Fruit fly (Drosophila melanogaster) whole organism, wandering third instar larva: ENCODE measurements around the gene mRpS24.

Experiments
- Abd-B ChIP-seq: fragments of >200 bp; optimal IDR thresholded peaks from 2 replicates; lab custom pipeline; 2017; ENCODE audit warnings: missing biosample characterization, missing genetic modification characterization
- CG32264 ChIP-seq: fragments of 200-800 bp; sonication (Bioruptor generic); optimal IDR thresholded peaks from 2 replicates; lab custom pipeline; 2016; ENCODE audit warnings: missing biosample characterization, missing genetic modification characterization
- CG9705 ChIP-seq: fragments of 200-800 bp; sonication (Bioruptor generic); optimal IDR thresholded peaks from 2 replicates; lab custom pipeline; 2018; ENCODE audit warnings: missing biosample characterization, mild to moderate bottlenecking, missing genetic modification characterization
- CrebA ChIP-seq: fragments of 200-800 bp; sonication (Bioruptor generic); optimal IDR thresholded peaks from 2 replicates; lab custom pipeline; 2016; ENCODE audit warnings: missing biosample characterization, mild to moderate bottlenecking, missing genetic modification characterization, borderline replicate concordance
- Dfd ChIP-seq: fragments of >200 bp; optimal IDR thresholded peaks from 2 replicates; lab custom pipeline; 2017; ENCODE audit warnings: missing biosample characterization, missing genetic modification characterization
- Dif ChIP-seq: fragments of 200-275, 200-300 bp; sonication (Bioruptor generic); optimal IDR thresholded peaks from 2 replicates; lab custom pipeline; 2018; ENCODE audit warnings: missing biosample characterization, missing genetic modification characterization; ENCODE audit not compliant: partially characterized antibody
- GATAd ChIP-seq: sonication (Bioruptor generic); optimal IDR thresholded peaks from 2 replicates; lab custom pipeline; 2016; ENCODE audit warnings: missing biosample characterization, missing genetic modification characterization
- HLH106 ChIP-seq: fragments of 200-800 bp; optimal IDR thresholded peaks from 3 replicates; lab custom pipeline; 2019; ENCODE audit warnings: missing biosample characterization, mild to moderate bottlenecking, missing genetic modification characterization, moderate library complexity
- Hnf4 ChIP-seq: fragments of 200-800 bp; sonication (Bioruptor generic); optimal IDR thresholded peaks from 2 replicates; lab custom pipeline; 2016; ENCODE audit warnings: missing biosample characterization, mild to moderate bottlenecking, missing genetic modification characterization
- Hr78 ChIP-seq: fragments of >200 bp; optimal IDR thresholded peaks from 2 replicates; lab custom pipeline; 2017; ENCODE audit warnings: missing biosample characterization, missing genetic modification characterization
- Hr83 ChIP-seq: fragments of 200-300 bp; sonication (Bioruptor generic); optimal IDR thresholded peaks from 2 replicates; lab custom pipeline; 2016; ENCODE audit warnings: missing biosample characterization, mild to moderate bottlenecking, missing genetic modification characterization, moderate library complexity; ENCODE audit not compliant: poor library complexity, severe bottlenecking
- Jra ChIP-seq: sonication (Bioruptor generic); optimal IDR thresholded peaks from 2 replicates; lab custom pipeline; 2016; ENCODE audit warnings: missing biosample characterization, missing genetic modification characterization
- Mio ChIP-seq: sonication (Bioruptor generic); optimal IDR thresholded peaks from 2 replicates; lab custom pipeline; 2016; ENCODE audit warnings: missing biosample characterization, missing genetic modification characterization
- Myc ChIP-seq: fragments of >200 bp; optimal IDR thresholded peaks from 2 replicates; lab custom pipeline; 2017
- N ChIP-seq: fragments of >200 bp; optimal IDR thresholded peaks from 2 replicates; lab custom pipeline; 2018; ENCODE audit warnings: missing biosample characterization, missing external identifiers, missing genetic modification characterization
- OdsH ChIP-seq: fragments of 200-800 bp; sonication (Bioruptor generic); optimal IDR thresholded peaks from 2 replicates; lab custom pipeline; 2016; ENCODE audit warnings: missing biosample characterization, mild to moderate bottlenecking, missing genetic modification characterization
- Rel ChIP-seq, 2 experiments: fragments of 200-800 bp; sonication (Bioruptor generic) in 1 of 2; optimal IDR thresholded peaks; 2 replicates in 1 of 2; 3 replicates in 1 of 2; lab custom pipeline; 2016 to 2019; ENCODE audit warnings: mild to moderate bottlenecking in 2 of 2, missing biosample characterization in 2 of 2, missing genetic modification characterization in 2 of 2, moderate library complexity in 1 of 2
- Sp1 ChIP-seq: fragments of 200-800 bp; sonication (Bioruptor generic); optimal IDR thresholded peaks from 3 replicates; lab custom pipeline; 2019; ENCODE audit warnings: missing biosample characterization, mild to moderate bottlenecking, missing genetic modification characterization, moderate library complexity
- Vsx2 ChIP-seq: fragments of 200-300, 225-300 bp; sonication (Bioruptor generic); optimal IDR thresholded peaks from 2 replicates; lab custom pipeline; 2018; ENCODE audit warnings: missing biosample characterization, missing genetic modification characterization; ENCODE audit not compliant: partially characterized antibody
- br ChIP-seq: fragments of 200-800 bp; sonication (Bioruptor generic); optimal IDR thresholded peaks from 2 replicates; lab custom pipeline; 2016; ENCODE audit warnings: missing biosample characterization, missing genetic modification characterization
- brk ChIP-seq: fragments of 200-800 bp; sonication (Bioruptor generic); optimal IDR thresholded peaks from 2 replicates; lab custom pipeline; 2016; ENCODE audit warnings: missing biosample characterization, mild to moderate bottlenecking, missing genetic modification characterization
- dl ChIP-seq, 2 experiments: fragments of 175-275, 200-275 bp in 1 of 2; fragments of 200-275 bp in 1 of 2; sonication (Bioruptor generic); optimal IDR thresholded peaks; lab custom pipeline; 2018; ENCODE audit warnings: mild to moderate bottlenecking in 2 of 2, missing biosample characterization in 2 of 2, missing genetic modification characterization in 2 of 2, moderate library complexity in 2 of 2; ENCODE audit not compliant: partially characterized antibody in 2 of 2, insufficient read depth in 1 of 2
- dmrt93B ChIP-seq: fragments of 200-800 bp; sonication (Bioruptor generic); optimal IDR thresholded peaks from 2 replicates; lab custom pipeline; 2018; ENCODE audit warnings: missing biosample characterization, mild to moderate bottlenecking, missing genetic modification characterization
- dsf ChIP-seq: sonication (Bioruptor generic); optimal IDR thresholded peaks from 2 replicates; lab custom pipeline; 2016; ENCODE audit warnings: missing biosample characterization, missing genetic modification characterization, borderline replicate concordance
- ey ChIP-seq: fragments of 200-800 bp; sonication (Bioruptor generic); optimal IDR thresholded peaks from 2 replicates; lab custom pipeline; 2016; ENCODE audit warnings: missing biosample characterization, missing genetic modification characterization
- foxo ChIP-seq, 2 experiments: fragments of 200-800 bp; sonication (Bioruptor generic); optimal IDR thresholded peaks; 2 replicates in 1 of 2; 3 replicates in 1 of 2; lab custom pipeline; 2016 to 2017; ENCODE audit warnings: missing biosample characterization in 2 of 2, missing genetic modification characterization in 2 of 2
- fru ChIP-seq: fragments of 200-800 bp; sonication (Bioruptor generic); optimal IDR thresholded peaks from 3 replicates; lab custom pipeline; 2016; ENCODE audit warnings: missing biosample characterization, mild to moderate bottlenecking, missing genetic modification characterization
- h ChIP-seq: fragments of 200-800 bp; sonication (Bioruptor generic); optimal IDR thresholded peaks from 3 replicates; lab custom pipeline; 2016; ENCODE audit warnings: missing biosample characterization, mild to moderate bottlenecking, missing genetic modification characterization
- jim ChIP-seq: fragments of 175-275, 200-325 bp; sonication (Bioruptor generic); optimal IDR thresholded peaks from 2 replicates; lab custom pipeline; 2016; ENCODE audit warnings: missing biosample characterization, mild to moderate bottlenecking, missing genetic modification characterization
- lola ChIP-seq: fragments of >200 bp; optimal IDR thresholded peaks from 2 replicates; lab custom pipeline; 2017; ENCODE audit warnings: missing biosample characterization, missing genetic modification characterization
- pan ChIP-seq: fragments of >200 bp; optimal IDR thresholded peaks from 2 replicates; lab custom pipeline; 2017
- psq ChIP-seq: fragments of 200-800 bp; sonication (Bioruptor generic); optimal IDR thresholded peaks from 3 replicates; lab custom pipeline; 2017; ENCODE audit warnings: missing biosample characterization, mild to moderate bottlenecking, missing genetic modification characterization, moderate library complexity
- rgr ChIP-seq: fragments of 200-800 bp; sonication (Bioruptor generic); optimal IDR thresholded peaks from 3 replicates; lab custom pipeline; 2016; ENCODE audit warnings: missing biosample characterization, mild to moderate bottlenecking, missing genetic modification characterization
- sage ChIP-seq: fragments of 200-800 bp; sonication (Bioruptor generic); optimal IDR thresholded peaks from 2 replicates; lab custom pipeline; 2016; ENCODE audit warnings: missing biosample characterization, mild to moderate bottlenecking, missing genetic modification characterization
- sv ChIP-seq: fragments of 200-800 bp; sonication (Bioruptor generic); optimal IDR thresholded peaks from 3 replicates; lab custom pipeline; 2016; ENCODE audit warnings: missing biosample characterization, missing genetic modification characterization
- tai ChIP-seq: sonication (Bioruptor generic); optimal IDR thresholded peaks from 2 replicates; lab custom pipeline; 2016; ENCODE audit warnings: missing biosample characterization, missing genetic modification characterization
- usp ChIP-seq: fragments of >200 bp; optimal IDR thresholded peaks from 2 replicates; lab custom pipeline; 2017; ENCODE audit warnings: missing biosample characterization, missing genetic modification characterization
- woc ChIP-seq: sonication (Bioruptor generic); optimal IDR thresholded peaks from 2 replicates; lab custom pipeline; 2016; ENCODE audit warnings: missing biosample characterization, mild to moderate bottlenecking, missing genetic modification characterization

The mRpS24 gene

dm6 chr3R:24161173-24161811 lies 2.1 kb downstream of the mRpS24 start, which contains the start of the genes Myo95E and TBC1d7:
Gene Myo95E, minus strand, starts transcription at chr3R:24161498.
Gene TBC1d7, plus strand, starts transcription at chr3R:24161727.
- TF ChIP-seq Mio (GFP tag; lab: Kevin White, UChicago) (no peak), Rel (GFP tag; optimal IDR thresholded peaks at IDR 0.05; lab: Kevin White, UChicago) (no peak), Rel (tag; optimal IDR thresholded peaks at IDR 0.05; lab: Kevin White, UChicago) (peak; percentile 71), Hnf4 (GFP tag; lab: Kevin White, UChicago) (peak; percentile 80), Jra (GFP tag; lab: Kevin White, UChicago) (peak; percentile 47), ey (GFP tag; lab: Kevin White, UChicago) (peak; percentile 58), psq (peak; percentile 82), Vsx2 (no peak), Myc (lab: Kevin White, UChicago) (no peak), sv (GFP tag; lab: Kevin White, UChicago) (peak; percentile 48), rgr (peak; percentile 89), woc (GFP tag; lab: Kevin White, UChicago) (peak; percentile 74), dmrt93B (GFP tag; lab: Kevin White, UChicago) (peak; percentile 91), HLH106 (peak; percentile 96), CG32264 (GFP tag; lab: Kevin White, UChicago) (peak; percentile 46), Sp1 (GFP tag; lab: Kevin White, UChicago) (peak; percentile 90), foxo (GFP tag; optimal IDR thresholded peaks at IDR 0.05; lab: Kevin White, UChicago) (peak in 1 of 2 experiments; percentile 90), OdsH (GFP tag; lab: Kevin White, UChicago) (peak; percentile 83), tai (GFP tag; lab: Kevin White, UChicago) (no peak), Hr83 (GFP tag; lab: Kevin White, UChicago) (no peak), CG9705 (peak; percentile 85), dsf (GFP tag; lab: Kevin White, UChicago) (peak; percentile 39), Hr78 (GFP tag; lab: Kevin White, UChicago) (no peak)
- TF ChIP-seq, all 38 proteins: peak for 16

- peak; percentile 65 for TF ChIP-seq sage (GFP tag; lab: Kevin White, UChicago)
- TF ChIP-seq N (GFP tag; lab: Kevin White, UChicago) = no peak
- peak; percentile 98 for TF ChIP-seq dmrt93B (GFP tag; lab: Kevin White, UChicago)
- no peak for TF ChIP-seq pan (lab: Kevin White, UChicago)
- no peak for TF ChIP-seq Abd-B (GFP tag; lab: Kevin White, UChicago)
- TF ChIP-seq rgr = peak; percentile 95
- TF ChIP-seq GATAd = no peak
- peak; percentile 99 for TF ChIP-seq Sp1 (GFP tag; lab: Kevin White, UChicago)
- no peak for TF ChIP-seq CrebA (GFP tag; lab: Kevin White, UChicago)
- peak; percentile 97 for TF ChIP-seq psq
- no peak for TF ChIP-seq lola
- TF ChIP-seq CG32264 (GFP tag; lab: Kevin White, UChicago) = peak; percentile 20
- TF ChIP-seq Dif (GFP tag; lab: Kevin White, UChicago) = no peak
- TF ChIP-seq Hr78 (GFP tag; lab: Kevin White, UChicago) = no peak
- no peak for TF ChIP-seq dl (GFP tag; optimal IDR thresholded peaks at IDR 0.05; lab: Kevin White, UChicago; ENCODE audit: insufficient read depth in 1 of 2, partially characterized antibody in 2 of 2)
- no peak for TF ChIP-seq usp (GFP tag; lab: Kevin White, UChicago)
- TF ChIP-seq sv (GFP tag; lab: Kevin White, UChicago) = peak; percentile 56
- no peak for TF ChIP-seq Vsx2
- peak; percentile 99 for TF ChIP-seq HLH106
- peak; percentile 55 for TF ChIP-seq Myc (lab: Kevin White, UChicago)
- TF ChIP-seq brk = no peak
- peak; percentile 55 for TF ChIP-seq woc (GFP tag; lab: Kevin White, UChicago)
- TF ChIP-seq h (GFP tag; lab: Kevin White, UChicago) = peak; percentile 86
- peak; percentile 62 for TF ChIP-seq Hnf4 (GFP tag; lab: Kevin White, UChicago)
- TF ChIP-seq dsf (GFP tag; lab: Kevin White, UChicago) = peak; percentile 66
- no peak for TF ChIP-seq Dfd (GFP tag; lab: Kevin White, UChicago)
- peak; percentile 66 for TF ChIP-seq Jra (GFP tag; lab: Kevin White, UChicago)
- TF ChIP-seq OdsH (GFP tag; lab: Kevin White, UChicago) = peak; percentile 94
- TF ChIP-seq tai (GFP tag; lab: Kevin White, UChicago) = no peak
- peak; percentile 64 for TF ChIP-seq Hr83 (GFP tag; lab: Kevin White, UChicago)
- TF ChIP-seq br = peak; percentile 85
- peak; percentile 91 for TF ChIP-seq CG9705
- peak; percentile 37 for TF ChIP-seq Rel (GFP tag; optimal IDR thresholded peaks at IDR 0.05; lab: Kevin White, UChicago)
- TF ChIP-seq Rel (tag; optimal IDR thresholded peaks at IDR 0.05; lab: Kevin White, UChicago) = peak; percentile 86
- peak in 1 of 2 experiments; percentile 96 for TF ChIP-seq foxo (GFP tag; optimal IDR thresholded peaks at IDR 0.05; lab: Kevin White, UChicago)
- TF ChIP-seq jim (GFP tag; lab: Kevin White, UChicago) = no peak
- TF ChIP-seq fru (GFP tag; lab: Kevin White, UChicago) = peak; percentile 92
- peak; percentile 73 for TF ChIP-seq ey (GFP tag; lab: Kevin White, UChicago)
- TF ChIP-seq Mio (GFP tag; lab: Kevin White, UChicago) = peak; percentile 37
Observed at dm6 chr3R:24151924-24152809, 11.2 kb downstream of the mRpS24 start, which contains the start of the genes p38a and CG6178. Gene p38a, minus strand, starts transcription at chr3R:24152321. Gene CG6178, plus strand, starts transcription at chr3R:24152347.
